Fruit fly (Drosophila melanogaster) whole organism, embryonic: ENCODE measurements around the gene CG13449.
A peak's percentile ranks its signal among the peaks of the same experiment; 100 is the strongest.

Experiments
- Atf-2 ChIP-seq: fragments of 200-800 bp; sonication (Bioruptor generic); optimal IDR thresholded peaks from 2 replicates; lab custom pipeline; 2016; ENCODE audit warnings: missing biosample characterization, missing genetic modification characterization
- Atf6 ChIP-seq: fragments of 200-800 bp; sonication (Bioruptor generic); IDR thresholded peaks from 2 replicates; pipeline ENCODE4 v1.3.6; 2022; ENCODE audit warnings: missing biosample characterization, missing genetic modification characterization
- B-H1 ChIP-seq: fragments of 200-800 bp; sonication (Bioruptor generic); IDR thresholded peaks from 3 replicates; pipeline ENCODE4 v1.3.6; 2022; ENCODE audit warnings: missing biosample characterization, missing genetic modification characterization
- BEAF-32 ChIP-seq: fragments of 200-800 bp; sonication (Bioruptor generic); optimal IDR thresholded peaks from 3 replicates; lab custom pipeline; 2017; ENCODE audit warnings: missing biosample characterization, missing genetic modification characterization, mild to moderate bottlenecking, moderate library complexity, missing genetic modification reagents
- CG10431 ChIP-seq: fragments of 200-800 bp; sonication (Bioruptor generic); optimal IDR thresholded peaks from 3 replicates; lab custom pipeline; 2018; ENCODE audit warnings: missing biosample characterization, mild to moderate bottlenecking, missing genetic modification characterization
- CG12299 ChIP-seq: fragments of 200-800 bp; sonication (Bioruptor generic); optimal IDR thresholded peaks from 2 replicates; lab custom pipeline; 2018; ENCODE audit warnings: missing biosample characterization, mild to moderate bottlenecking, missing genetic modification characterization
- CG12659 ChIP-seq: fragments of 200-800 bp; sonication (Bioruptor generic); optimal IDR thresholded peaks from 3 replicates; lab custom pipeline; 2017; ENCODE audit warnings: mild to moderate bottlenecking, missing biosample characterization, missing genetic modification reagents, missing genetic modification characterization
- CG14050 ChIP-seq: fragments of 200-800 bp; sonication (Bioruptor generic); IDR thresholded peaks from 3 replicates; pipeline ENCODE4 v1.3.6; 2022; ENCODE audit warnings: missing biosample characterization, missing genetic modification characterization
- CG15011 ChIP-seq: fragments of 200-800 bp; sonication (Bioruptor generic); optimal IDR thresholded peaks from 3 replicates; lab custom pipeline; 2018; ENCODE audit warnings: missing biosample characterization, mild to moderate bottlenecking, missing genetic modification characterization
- CG15269 ChIP-seq: fragments of 200-800 bp; sonication (Bioruptor generic); optimal IDR thresholded peaks from 2 replicates; lab custom pipeline; 2018; ENCODE audit warnings: missing biosample characterization, mild to moderate bottlenecking, missing genetic modification characterization, moderate library complexity
- CG1603 ChIP-seq: fragments of 200-800 bp; sonication (Bioruptor generic); optimal IDR thresholded peaks from 2 replicates; lab custom pipeline; 2019; ENCODE audit warnings: missing biosample characterization, mild to moderate bottlenecking, missing genetic modification characterization, moderate library complexity
- CG17361 ChIP-seq: fragments of 200-800 bp; sonication (Bioruptor generic); IDR thresholded peaks from 3 replicates; pipeline ENCODE4 v1.3.6; 2022; ENCODE audit warnings: missing biosample characterization, missing genetic modification characterization
- CG17802 ChIP-seq: fragments of 200-800 bp; sonication (Bioruptor generic); optimal IDR thresholded peaks from 2 replicates; lab custom pipeline; 2018; ENCODE audit warnings: missing biosample characterization, mild to moderate bottlenecking, missing genetic modification characterization, moderate library complexity
- CG3838 ChIP-seq: fragments of 200-800 bp; sonication (Bioruptor generic); optimal IDR thresholded peaks from 3 replicates; lab custom pipeline; 2016; ENCODE audit warnings: missing biosample characterization, missing genetic modification characterization
- CG5180 ChIP-seq: fragments of 200-800 bp; sonication (Bioruptor generic); optimal IDR thresholded peaks from 3 replicates; lab custom pipeline; 2017; ENCODE audit warnings: missing biosample characterization, missing genetic modification characterization, mild to moderate bottlenecking, moderate library complexity, missing genetic modification reagents
- CG6254 ChIP-seq: fragments of 200-800 bp; sonication (Bioruptor generic); optimal IDR thresholded peaks from 3 replicates; lab custom pipeline; 2017; ENCODE audit warnings: mild to moderate bottlenecking, missing biosample characterization, missing genetic modification reagents, missing genetic modification characterization
- CG7839 ChIP-seq: fragments of 200-800 bp; sonication (Bioruptor generic); optimal IDR thresholded peaks from 3 replicates; lab custom pipeline; 2018; ENCODE audit warnings: missing biosample characterization, mild to moderate bottlenecking, missing genetic modification characterization, moderate library complexity
- CG9609 ChIP-seq: fragments of 200-800 bp; sonication (Bioruptor generic); optimal IDR thresholded peaks from 3 replicates; lab custom pipeline; 2016; ENCODE audit warnings: missing biosample characterization, missing genetic modification characterization
- Camta ChIP-seq: fragments of 200-800 bp; sonication (Bioruptor generic); optimal IDR thresholded peaks from 2 replicates; lab custom pipeline; 2016; ENCODE audit warnings: missing biosample characterization, missing genetic modification characterization
- CkIIα-i1 ChIP-seq: fragments of 200-800 bp; sonication (Bioruptor generic); IDR thresholded peaks from 2 replicates; pipeline ENCODE4 v1.3.6; 2022; ENCODE audit warnings: missing biosample characterization, missing genetic modification characterization
- D19B ChIP-seq: fragments of 200-800 bp; sonication (Bioruptor generic); optimal IDR thresholded peaks from 2 replicates; lab custom pipeline; 2017; ENCODE audit warnings: missing biosample characterization, mild to moderate bottlenecking, missing genetic modification characterization
- Dp ChIP-seq: fragments of 200-800 bp; sonication (Bioruptor generic); optimal IDR thresholded peaks from 2 replicates; lab custom pipeline; 2018; ENCODE audit warnings: missing biosample characterization, mild to moderate bottlenecking, missing genetic modification characterization, moderate library complexity
- HLH3B ChIP-seq: fragments of 200-800 bp; sonication (Bioruptor generic); IDR thresholded peaks from 2 replicates; pipeline ENCODE4 v1.3.6; 2022; ENCODE audit warnings: missing biosample characterization, missing genetic modification characterization
- Lhr ChIP-seq: fragments of 200-800 bp; sonication (Bioruptor generic); optimal IDR thresholded peaks from 3 replicates; lab custom pipeline; 2017; ENCODE audit warnings: mild to moderate bottlenecking, missing biosample characterization, missing genetic modification reagents, missing genetic modification characterization
- MESR4 ChIP-seq: fragments of 200-800 bp; sonication (Bioruptor generic); optimal IDR thresholded peaks from 2 replicates; lab custom pipeline; 2018; ENCODE audit warnings: missing biosample characterization, mild to moderate bottlenecking, missing genetic modification characterization, moderate library complexity
- NC2β ChIP-seq: fragments of 200-800 bp; sonication (Bioruptor generic); optimal IDR thresholded peaks from 2 replicates; lab custom pipeline; 2016; ENCODE audit warnings: missing biosample characterization, missing genetic modification characterization
- Nf-YC ChIP-seq: fragments of 200-800 bp; optimal IDR thresholded peaks from 3 replicates; lab custom pipeline; 2019; ENCODE audit warnings: missing biosample characterization, mild to moderate bottlenecking, missing genetic modification characterization, moderate library complexity
- Oli ChIP-seq: fragments of 200-800 bp; sonication (Bioruptor generic); optimal IDR thresholded peaks from 2 replicates; lab custom pipeline; 2018; ENCODE audit warnings: missing biosample characterization, mild to moderate bottlenecking, missing genetic modification characterization, moderate library complexity
- Xbp1 ChIP-seq: fragments of 200-800 bp; sonication (Bioruptor generic); optimal IDR thresholded peaks from 3 replicates; lab custom pipeline; 2016; ENCODE audit warnings: missing biosample characterization, mild to moderate bottlenecking, missing genetic modification characterization
- al ChIP-seq: fragments of 200-800 bp; sonication (Bioruptor generic); IDR thresholded peaks from 2 replicates; pipeline ENCODE4 v1.3.6; 2022; ENCODE audit warnings: missing biosample characterization, missing genetic modification characterization
- amos ChIP-seq: fragments of 200-800 bp; sonication (Bioruptor generic); IDR thresholded peaks from 2 replicates; pipeline ENCODE4 v1.3.6; 2022; ENCODE audit warnings: missing biosample characterization, missing genetic modification characterization; ENCODE audit not compliant: partially characterized antibody
- cwo ChIP-seq: fragments of 200-800 bp; sonication (Bioruptor generic); optimal IDR thresholded peaks from 3 replicates; lab custom pipeline; 2017; ENCODE audit warnings: missing biosample characterization, missing genetic modification characterization, mild to moderate bottlenecking, moderate library complexity, missing genetic modification reagents
- dmrt11E ChIP-seq: fragments of 200-800 bp; sonication (Bioruptor generic); optimal IDR thresholded peaks from 3 replicates; lab custom pipeline; 2018; ENCODE audit warnings: missing biosample characterization, mild to moderate bottlenecking, missing genetic modification characterization, moderate library complexity
- emc ChIP-seq: fragments of 200-800 bp; sonication (Bioruptor generic); optimal IDR thresholded peaks from 2 replicates; lab custom pipeline; 2016; ENCODE audit warnings: missing biosample characterization, missing genetic modification characterization
- exex ChIP-seq: fragments of 200-800 bp; sonication (Bioruptor generic); optimal IDR thresholded peaks from 4 replicates; lab custom pipeline; 2018; ENCODE audit warnings: missing biosample characterization, mild to moderate bottlenecking, missing genetic modification characterization, moderate library complexity
- gcm2 ChIP-seq: fragments of 200-800 bp; sonication (Bioruptor generic); optimal IDR thresholded peaks from 2 replicates; lab custom pipeline; 2016; ENCODE audit warnings: missing biosample characterization, missing genetic modification characterization
- gsb ChIP-seq: fragments of 200-800 bp; sonication (Bioruptor generic); IDR thresholded peaks from 2 replicates; pipeline ENCODE4 v1.3.6; 2022; ENCODE audit warnings: missing biosample characterization, missing genetic modification characterization
- gt ChIP-seq: fragments of 200-800 bp; sonication (Bioruptor generic); IDR thresholded peaks from 2 replicates; pipeline ENCODE4 v1.3.6; 2022; ENCODE audit warnings: missing biosample characterization, missing genetic modification characterization
- her ChIP-seq: fragments of 200-800 bp; sonication (Bioruptor generic); optimal IDR thresholded peaks from 2 replicates; lab custom pipeline; 2016; ENCODE audit warnings: missing biosample characterization, missing genetic modification characterization
- hth ChIP-seq: fragments of >200 bp; optimal IDR thresholded peaks from 2 replicates; lab custom pipeline; 2017; ENCODE audit warnings: inconsistent platforms
- lbe ChIP-seq: fragments of 200-800 bp; sonication (Bioruptor generic); optimal IDR thresholded peaks from 2 replicates; lab custom pipeline; 2016; ENCODE audit warnings: missing biosample characterization, mild to moderate bottlenecking, missing genetic modification characterization
- nmo ChIP-seq: fragments of 200-800 bp; sonication (Bioruptor generic); optimal IDR thresholded peaks from 2 replicates; lab custom pipeline; 2018; ENCODE audit warnings: missing biosample characterization, mild to moderate bottlenecking, missing genetic modification characterization, moderate library complexity
- pan ChIP-seq, 4 experiments: fragments of >200 bp in 3 of 4; fragments of 200-800 bp in 1 of 4; sonication (Bioruptor generic) in 1 of 4; optimal IDR thresholded peaks in 3 of 4; IDR thresholded peaks in 1 of 4; 2 replicates each; pipeline versions ENCODE4 v1.3.6 to Lab custom; 2017 to 2022; ENCODE audit warnings: missing biosample characterization in 2 of 4, missing genetic modification characterization in 2 of 4, mixed read lengths in 1 of 4
- pum ChIP-seq: fragments of 200-800 bp; sonication (Bioruptor generic); optimal IDR thresholded peaks from 2 replicates; lab custom pipeline; 2016; ENCODE audit warnings: missing biosample characterization, missing genetic modification characterization
- pzg ChIP-seq: fragments of 200-800 bp; sonication (Bioruptor generic); optimal IDR thresholded peaks from 3 replicates; lab custom pipeline; 2018; ENCODE audit warnings: missing biosample characterization, mild to moderate bottlenecking, missing genetic modification characterization, moderate library complexity
- run ChIP-seq: fragments of 200-800 bp; sonication (Bioruptor generic); optimal IDR thresholded peaks from 3 replicates; lab custom pipeline; 2018; ENCODE audit warnings: missing biosample characterization, mild to moderate bottlenecking, missing genetic modification characterization
- toy ChIP-seq: fragments of 200-800 bp; sonication (Bioruptor generic); IDR thresholded peaks from 2 replicates; pipeline ENCODE4 v1.3.6; 2022; ENCODE audit warnings: missing biosample characterization, missing genetic modification characterization
- unpg ChIP-seq: fragments of 200-800 bp; sonication (Bioruptor generic); optimal IDR thresholded peaks from 3 replicates; lab custom pipeline; 2018; ENCODE audit warnings: missing biosample characterization, mild to moderate bottlenecking, missing genetic modification characterization, moderate library complexity
- vfl ChIP-seq: fragments of 200-800 bp; sonication (Bioruptor generic); optimal IDR thresholded peaks from 2 replicates; lab custom pipeline; 2016; ENCODE audit warnings: missing biosample characterization, missing genetic modification characterization
- wor ChIP-seq: fragments of 200-800 bp; sonication (Bioruptor generic); IDR thresholded peaks from 2 replicates; pipeline ENCODE4 v1.3.6; 2022; ENCODE audit warnings: missing biosample characterization, missing genetic modification characterization

The CG13449 gene

dm6 chr3L:15634368-15635075, 21.9 kb upstream of the CG13449 start:
- TF ChIP-seq gsb (GFP tag; lab: Robert Waterston, UW) (no peak), CG7839 (peak; percentile 15), CG15011 (GFP tag; lab: Kevin White, UChicago) (no peak), pum (GFP tag; lab: Kevin White, UChicago) (no peak), B-H1 (GFP tag; lab: Robert Waterston, UW) (no peak), CG12299 (tag; lab: Kevin White, UChicago) (no peak), MESR4 (GFP tag; lab: Kevin White, UChicago) (no peak), Xbp1 (GFP tag; lab: Kevin White, UChicago) (no peak), Dp (GFP tag; lab: Kevin White, UChicago) (no peak), Camta (GFP tag; lab: Kevin White, UChicago) (no peak), her (GFP tag; lab: Kevin White, UChicago) (no peak), unpg (GFP tag; lab: Kevin White, UChicago) (no peak), CG6254 (GFP tag; lab: Kevin White, UChicago) (no peak), Atf6 (GFP tag; lab: Robert Waterston, UW) (no peak), Nf-YC (tag; lab: Kevin White, UChicago) (peak; percentile 17), wor (GFP tag; lab: Robert Waterston, UW) (no peak), nmo (GFP tag; lab: Kevin White, UChicago) (no peak), CG17361 (GFP tag; lab: Robert Waterston, UW) (0 out of 3 replicates have a peak, but pooled peaks have one; percentile 40), CkIIα-i1 (GFP tag; lab: Robert Waterston, UW) (no peak), toy (GFP tag; lab: Robert Waterston, UW) (no peak), lbe (no peak), emc (GFP tag; lab: Kevin White, UChicago) (no peak), pzg (no peak), CG3838 (GFP tag; lab: Kevin White, UChicago) (no peak), CG1603 (tag; lab: Kevin White, UChicago) (no peak), CG10431 (GFP tag; lab: Kevin White, UChicago) (no peak), hth (lab: Kevin White, UChicago) (no peak), pan (optimal IDR thresholded peaks at IDR 0.05; lab: Kevin White, UChicago) (no peak), pan (GFP tag; optimal IDR thresholded peaks at IDR 0.05 in 1 of 2, IDR thresholded peaks at IDR 0.05 in 1 of 2) (no peak), Atf-2 (GFP tag; lab: Kevin White, UChicago) (no peak), CG14050 (GFP tag; lab: Robert Waterston, UW) (no peak), CG9609 (GFP tag; lab: Kevin White, UChicago) (no peak), amos (GFP tag; lab: Robert Waterston, UW) (no peak), CG5180 (GFP tag; lab: Kevin White, UChicago) (no peak), exex (tag; lab: Kevin White, UChicago) (no peak), al (no peak), CG12659 (GFP tag; lab: Kevin White, UChicago) (no peak), cwo (GFP tag; lab: Kevin White, UChicago) (peak; percentile 31), BEAF-32 (GFP tag; lab: Kevin White, UChicago) (no peak), dmrt11E (no peak), Lhr (GFP tag; lab: Kevin White, UChicago) (no peak), CG15269 (tag; lab: Kevin White, UChicago) (peak; percentile 13), CG17802 (tag; lab: Kevin White, UChicago) (no peak), HLH3B (no peak), run (tag; lab: Kevin White, UChicago) (no peak), gcm2 (GFP tag; lab: Kevin White, UChicago) (no peak), vfl (GFP tag; lab: Kevin White, UChicago) (no peak), Oli (no peak), NC2β (no peak), gt (GFP tag; lab: Robert Waterston, UW) (no peak), D19B (GFP tag; lab: Kevin White, UChicago) (no peak)
